Fruit fly (Drosophila melanogaster): ENCODE results near the gene ct.

The ct gene

dm6 chrX:7629873-7630272 lies 21.6 kb downstream of the ct start:
- TF ChIP-seq usp (GFP tag; optimal IDR thresholded peaks at IDR 0.05): no peak
- no peak for TF ChIP-seq Dll (optimal IDR thresholded peaks at IDR 0.05)
- no peak for TF ChIP-seq EcR (GFP tag; optimal IDR thresholded peaks at IDR 0.05)
- TF ChIP-seq CG8478 (optimal IDR thresholded peaks at IDR 0.05): no peak
- TF ChIP-seq pan (optimal IDR thresholded peaks at IDR 0.05): no peak
- no peak for TF ChIP-seq psq (optimal IDR thresholded peaks at IDR 0.05)

dm6 chrX:7631359-7631758 lies 23.1 kb downstream of the ct start:
- no peak for TF ChIP-seq EcR (GFP tag; optimal IDR thresholded peaks at IDR 0.05)
- no peak for TF ChIP-seq Dll (optimal IDR thresholded peaks at IDR 0.05)
- no peak for TF ChIP-seq pan (optimal IDR thresholded peaks at IDR 0.05)
- no peak for TF ChIP-seq CG8478 (optimal IDR thresholded peaks at IDR 0.05)
- no peak for TF ChIP-seq usp (GFP tag; optimal IDR thresholded peaks at IDR 0.05)
- no peak for TF ChIP-seq psq (optimal IDR thresholded peaks at IDR 0.05)

dm6 chrX:7633036-7633435 lies 24.8 kb downstream of the ct start:
- TF ChIP-seq psq (optimal IDR thresholded peaks at IDR 0.05) (no peak), CG8478 (optimal IDR thresholded peaks at IDR 0.05) (no peak), pan (optimal IDR thresholded peaks at IDR 0.05) (no peak), EcR (GFP tag; optimal IDR thresholded peaks at IDR 0.05) (no peak), Dll (optimal IDR thresholded peaks at IDR 0.05) (no peak), usp (GFP tag; optimal IDR thresholded peaks at IDR 0.05) (no peak)

- TF ChIP-seq psq (optimal IDR thresholded peaks at IDR 0.05) (no peak), EcR (GFP tag; optimal IDR thresholded peaks at IDR 0.05) (no peak), CG8478 (optimal IDR thresholded peaks at IDR 0.05) (no peak), Dll (optimal IDR thresholded peaks at IDR 0.05) (no peak), pan (optimal IDR thresholded peaks at IDR 0.05) (no peak), usp (GFP tag; optimal IDR thresholded peaks at IDR 0.05) (no peak)
These were observed 28.9 kb downstream of the ct start for dm6 chrX:7637091-7637490.

- TF ChIP-seq psq (optimal IDR thresholded peaks at IDR 0.05) (no peak), pan (optimal IDR thresholded peaks at IDR 0.05) (no peak), usp (GFP tag; optimal IDR thresholded peaks at IDR 0.05) (no peak), CG8478 (optimal IDR thresholded peaks at IDR 0.05) (no peak), EcR (GFP tag; optimal IDR thresholded peaks at IDR 0.05) (no peak)
These were observed 43.4 kb downstream of the ct start for dm6 chrX:7651657-7652056.

- TF ChIP-seq pan (optimal IDR thresholded peaks at IDR 0.05) (no peak), psq (optimal IDR thresholded peaks at IDR 0.05) (no peak), usp (GFP tag; optimal IDR thresholded peaks at IDR 0.05) (no peak), CG8478 (optimal IDR thresholded peaks at IDR 0.05) (no peak), EcR (GFP tag; optimal IDR thresholded peaks at IDR 0.05) (no peak), Dll (optimal IDR thresholded peaks at IDR 0.05) (no peak)
These were observed 49.2 kb downstream of the ct start for dm6 chrX:7657429-7657828.

dm6 chrX:7662425-7662824 lies 54.2 kb downstream of the ct start:
- TF ChIP-seq psq (optimal IDR thresholded peaks at IDR 0.05) (no peak), EcR (GFP tag; optimal IDR thresholded peaks at IDR 0.05) (no peak), usp (GFP tag; optimal IDR thresholded peaks at IDR 0.05) (no peak), pan (optimal IDR thresholded peaks at IDR 0.05) (no peak)

- TF ChIP-seq Dll (optimal IDR thresholded peaks at IDR 0.05) (no peak), psq (optimal IDR thresholded peaks at IDR 0.05) (no peak), pan (optimal IDR thresholded peaks at IDR 0.05) (no peak), CG8478 (optimal IDR thresholded peaks at IDR 0.05) (no peak), usp (GFP tag; optimal IDR thresholded peaks at IDR 0.05) (no peak)
These were observed 55.7 kb downstream of the ct start for dm6 chrX:7663910-7664309.

- TF ChIP-seq Dll (optimal IDR thresholded peaks at IDR 0.05) (no peak), EcR (GFP tag; optimal IDR thresholded peaks at IDR 0.05) (no peak), usp (GFP tag; optimal IDR thresholded peaks at IDR 0.05) (no peak), psq (optimal IDR thresholded peaks at IDR 0.05) (no peak), pan (optimal IDR thresholded peaks at IDR 0.05) (no peak), CG8478 (optimal IDR thresholded peaks at IDR 0.05) (no peak)
These were observed 58.5 kb downstream of the ct start for dm6 chrX:7666613-7667202.

- TF ChIP-seq Dll (optimal IDR thresholded peaks at IDR 0.05): no peak
- TF ChIP-seq EcR (GFP tag; optimal IDR thresholded peaks at IDR 0.05): no peak
- no peak for TF ChIP-seq CG8478 (optimal IDR thresholded peaks at IDR 0.05)
- TF ChIP-seq psq (optimal IDR thresholded peaks at IDR 0.05): no peak
- no peak for TF ChIP-seq pan (optimal IDR thresholded peaks at IDR 0.05)
- TF ChIP-seq usp (GFP tag; optimal IDR thresholded peaks at IDR 0.05): no peak
These were observed 68.6 kb downstream of the ct start for dm6 chrX:7676873-7677272.

dm6 chrX:7678824-7679223 lies 70.6 kb downstream of the ct start:
- no peak for TF ChIP-seq pan (optimal IDR thresholded peaks at IDR 0.05)
- no peak for TF ChIP-seq psq (optimal IDR thresholded peaks at IDR 0.05)
- TF ChIP-seq CG8478 (optimal IDR thresholded peaks at IDR 0.05): no peak
- no peak for TF ChIP-seq usp (GFP tag; optimal IDR thresholded peaks at IDR 0.05)
- no peak for TF ChIP-seq EcR (GFP tag; optimal IDR thresholded peaks at IDR 0.05)
- TF ChIP-seq Dll (optimal IDR thresholded peaks at IDR 0.05): no peak

dm6 chrX:7686071-7686470 lies 77.8 kb downstream of the ct start:
- TF ChIP-seq psq (optimal IDR thresholded peaks at IDR 0.05): no peak
- no peak for TF ChIP-seq usp (GFP tag; optimal IDR thresholded peaks at IDR 0.05)
- TF ChIP-seq CG8478 (optimal IDR thresholded peaks at IDR 0.05): no peak
- no peak for TF ChIP-seq EcR (GFP tag; optimal IDR thresholded peaks at IDR 0.05)
- no peak for TF ChIP-seq pan (optimal IDR thresholded peaks at IDR 0.05)
- TF ChIP-seq Dll (optimal IDR thresholded peaks at IDR 0.05): no peak

dm6 chrX:7688871-7689270 lies 80.6 kb downstream of the ct start:
- TF ChIP-seq psq (optimal IDR thresholded peaks at IDR 0.05) (no peak), Dll (optimal IDR thresholded peaks at IDR 0.05) (no peak)
